Comparison of ENCODE assay signal across 1 fruit fly cellular context in the genomic region with DNA sequence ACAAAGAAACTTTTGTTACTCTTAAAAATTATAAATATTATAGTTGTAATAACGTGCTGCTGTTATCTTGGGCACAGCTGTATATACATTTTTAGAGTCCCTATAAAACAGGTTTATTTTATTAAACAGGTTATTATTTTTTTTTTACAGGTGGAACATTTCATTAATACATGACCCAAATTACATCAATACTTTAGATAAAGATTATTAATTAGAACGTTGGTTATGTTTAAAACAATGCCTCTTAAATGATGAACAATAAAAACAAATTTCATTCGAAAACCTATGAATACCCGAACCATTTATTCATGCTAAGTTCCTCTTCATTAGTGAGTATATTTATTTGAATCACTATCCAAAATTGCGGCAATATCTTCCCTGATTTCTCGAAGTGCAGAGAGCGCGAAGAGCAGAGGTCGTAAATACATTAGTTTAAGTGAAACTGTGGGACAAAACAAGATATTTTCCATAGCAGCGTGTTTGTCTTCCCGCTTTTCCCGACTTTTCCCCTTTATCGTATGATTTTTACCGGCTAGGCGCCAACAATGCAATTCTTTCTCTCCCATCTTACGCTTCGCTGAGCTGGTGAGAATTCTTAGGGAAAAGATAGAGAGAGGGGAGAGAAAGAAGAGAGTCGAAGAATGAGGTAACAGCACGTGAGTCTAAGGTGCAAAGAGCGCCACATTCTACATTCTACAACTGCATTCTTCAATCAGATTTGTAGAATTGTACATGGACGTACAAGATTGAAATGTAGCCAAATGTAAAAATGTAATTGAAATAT.
TF ChIP-seq lines count a peak whose summit lies in the region.

No protein-coding gene starts in this region.

TF ChIP-seq in whole organism, embryonic, 481 proteins besides CTCF, POLR2A, EP300 and RAD21 (continued from another document):
- TF ChIP-seq CG3163 (GFP tag; optimal IDR thresholded peaks at IDR 0.05; lab: Kevin White, UChicago) (peak; percentile 23), CG31224 (GFP tag; IDR thresholded peaks at IDR 0.05; lab: Robert Waterston, UW) (peak; percentile 20; the same call in 1 of the 2 replicates), nmo (GFP tag; optimal IDR thresholded peaks at IDR 0.05; lab: Kevin White, UChicago) (peak; percentile 41), CG12104 (GFP tag; optimal IDR thresholded peaks at IDR 0.05; lab: Kevin White, UChicago) (peak; percentile 33), CG15073 (GFP tag; optimal IDR thresholded peaks at IDR 0.05; lab: Kevin White, UChicago) (no peak), ase (GFP tag; IDR thresholded peaks at IDR 0.05; lab: Robert Waterston, UW) (peak; percentile 37; the same call in 1 of the 3 replicates), Aef1 (GFP tag; IDR thresholded peaks at IDR 0.05; lab: Robert Waterston, UW) (peak; percentile 29; the same call in 1 of the 3 replicates), cato (GFP tag; optimal IDR thresholded peaks at IDR 0.05; lab: Kevin White, UChicago; ENCODE audit: borderline replicate concordance) (peak; percentile 38), CG8388 (GFP tag; optimal IDR thresholded peaks at IDR 0.05; lab: Kevin White, UChicago) (peak; percentile 29), stwl (tag; optimal IDR thresholded peaks at IDR 0.05; lab: Kevin White, UChicago) (no peak), tgo (GFP tag; IDR thresholded peaks at IDR 0.05; lab: Robert Waterston, UW) (peak; percentile 62), B-H1 (GFP tag; IDR thresholded peaks at IDR 0.05; lab: Robert Waterston, UW) (peak; percentile 39; the same call in 2 of the 3 replicates), D (optimal IDR thresholded peaks at IDR 0.05; lab: Kevin White, UChicago) (no peak), D (GFP tag; optimal IDR thresholded peaks at IDR 0.05; lab: Kevin White, UChicago) (peak; percentile 24), HLHmδ (GFP tag; optimal IDR thresholded peaks at IDR 0.05; lab: Kevin White, UChicago) (no peak), org-1 (GFP tag; optimal IDR thresholded peaks at IDR 0.05; lab: Kevin White, UChicago) (peak; percentile 32), CG6654 (GFP tag; optimal IDR thresholded peaks at IDR 0.05; lab: Kevin White, UChicago) (no peak), sisA (GFP tag; IDR thresholded peaks at IDR 0.05; lab: Robert Waterston, UW) (peak; percentile 48), pum (GFP tag; optimal IDR thresholded peaks at IDR 0.05; lab: Kevin White, UChicago) (peak; percentile 9)
TF ChIP-seq in whole organism, embryonic: peak in this region for 172.
